Worm (Caenorhabditis elegans): ENCODE measurements around the gene C18D11.6.

The C18D11.6 gene

ce11 chrIII:11774508-11775000 is 35.8 kb upstream of the C18D11.6 start, which contains the start of gene immp-1 (continued):
- TF ChIP-seq egl-43 (GFP tag; IDR thresholded peaks at IDR 0.05), result no peak
- no peak for TF ChIP-seq lin-13 (GFP tag; optimal IDR thresholded peaks at IDR 0.05)
- TF ChIP-seq mep-1 (tag; optimal IDR thresholded peaks at IDR 0.05), result no peak
- TF ChIP-seq hlh-11 (tag; optimal IDR thresholded peaks at IDR 0.05), result no peak
- no peak for TF ChIP-seq pqm-1 (tag; optimal IDR thresholded peaks at IDR 0.05)
- no peak for TF ChIP-seq sdz-12 (GFP tag; optimal IDR thresholded peaks at IDR 0.05)
- TF ChIP-seq T26A8.4 (GFP tag; IDR thresholded peaks at IDR 0.05), result peak; percentile 28; the same call in 1 of the 2 replicates
- TF ChIP-seq snpc-1.2 (GFP tag; IDR thresholded peaks at IDR 0.05), result no peak
- no peak for TF ChIP-seq daf-19 (GFP tag; conservative IDR thresholded peaks at IDR 0.05)
- TF ChIP-seq mdl-1 (tag; optimal IDR thresholded peaks at IDR 0.05), result peak in 1 of 2 experiments; percentile 49
- no peak for TF ChIP-seq F10B5.3 (tag; optimal IDR thresholded peaks at IDR 0.05)
- TF ChIP-seq hlh-30 (tag; optimal IDR thresholded peaks at IDR 0.05; ENCODE audit: insufficient read depth), result peak; percentile 97
- TF ChIP-seq hif-1 (tag; optimal IDR thresholded peaks at IDR 0.05), result no peak
- TF ChIP-seq nhr-48 (tag; optimal IDR thresholded peaks at IDR 0.05), result no peak
- no peak for TF ChIP-seq ctbp-1 (GFP tag; IDR thresholded peaks at IDR 0.05)
- peak; percentile 53; the same call in 1 of the 2 replicates for TF ChIP-seq hmg-1.1 (GFP tag; IDR thresholded peaks at IDR 0.05)
- TF ChIP-seq zip-2 (tag; optimal IDR thresholded peaks at IDR 0.05), result no peak
- TF ChIP-seq nhr-25 (tag; optimal IDR thresholded peaks at IDR 0.05; ENCODE audit: borderline replicate concordance, insufficient read depth), result no peak
- no peak for TF ChIP-seq lin-1 (GFP tag; IDR thresholded peaks at IDR 0.05)
- no peak for TF ChIP-seq egl-27 (tag; optimal IDR thresholded peaks at IDR 0.05)
- peak; percentile 53 for TF ChIP-seq lin-38 (GFP tag; IDR thresholded peaks at IDR 0.05)
- TF ChIP-seq Y5F2A.4 (GFP tag; optimal IDR thresholded peaks at IDR 0.05), result no peak
- no peak for TF ChIP-seq ceh-20 (GFP tag; IDR thresholded peaks at IDR 0.05)
- TF ChIP-seq nhr-28 (tag; optimal IDR thresholded peaks at IDR 0.05), result no peak
- TF ChIP-seq ztf-11 (tag; optimal IDR thresholded peaks at IDR 0.05), result no peak
- no peak for TF ChIP-seq ZK337.2 (GFP tag; IDR thresholded peaks at IDR 0.05)
- no peak for TF ChIP-seq nhr-6 (tag; optimal IDR thresholded peaks at IDR 0.05)
- no peak for TF ChIP-seq spr-1 (tag; optimal IDR thresholded peaks at IDR 0.05)
- no peak for TF ChIP-seq vab-7 (GFP tag; IDR thresholded peaks at IDR 0.05)
- TF ChIP-seq ceh-44 (GFP tag; IDR thresholded peaks at IDR 0.05), result no peak
- TF ChIP-seq saeg-2 (GFP tag; IDR thresholded peaks at IDR 0.05), result no peak

DNA sequence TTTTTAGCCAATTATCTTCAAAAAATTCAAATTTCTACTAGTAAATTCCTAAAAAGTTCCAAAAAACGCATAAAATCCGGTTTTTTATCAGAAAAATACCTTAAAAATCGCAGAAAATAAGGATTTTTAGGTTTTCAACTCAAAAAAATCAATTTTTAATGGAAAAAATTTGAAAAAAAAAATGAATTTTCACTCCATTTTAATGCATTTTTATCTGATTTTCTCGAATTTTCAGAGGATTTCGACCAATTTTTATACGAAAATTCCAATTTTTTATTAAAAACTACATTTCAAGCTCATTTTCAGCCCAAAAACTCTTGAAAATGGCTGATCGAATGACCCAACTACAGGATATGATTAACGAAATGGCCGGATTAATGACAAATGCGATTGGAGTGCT is 33.0 kb upstream of the C18D11.6 start, which contains the start of gene mdt-21:
mdt-21 (plus strand) TSS at position 301 of the 400 bp plus-strand sequence.
- TF ChIP-seq aha-1 (tag), result peak; percentile 52
- no peak for TF ChIP-seq lir-3 (tag; optimal IDR thresholded peaks at IDR 0.05)

DNA sequence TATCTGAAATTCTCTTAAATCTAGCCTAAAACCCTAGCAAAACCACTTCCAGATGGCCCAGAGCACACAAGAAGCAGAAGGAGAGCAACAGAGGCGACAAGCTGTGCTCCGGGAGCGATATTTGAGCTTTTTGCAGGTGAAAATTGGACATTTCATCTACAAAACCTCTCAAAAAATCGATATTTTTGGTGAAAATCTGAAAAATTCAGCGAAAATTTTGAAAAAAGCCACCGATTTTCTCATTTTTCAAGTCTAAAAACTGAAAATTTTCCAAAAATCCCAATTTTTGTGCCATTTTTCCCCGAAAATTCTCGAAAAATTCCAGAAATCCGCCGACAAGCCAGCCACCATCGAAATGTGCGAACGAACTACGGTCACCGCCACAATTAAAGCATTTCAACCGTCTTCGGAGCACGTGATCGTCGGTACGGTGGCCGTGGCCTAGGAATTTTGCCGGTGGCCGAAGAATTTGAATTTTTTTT is 30.1 kb upstream of the C18D11.6 start, which contains the start of gene C24H11.5:
C24H11.5 (plus strand) TSS at position 51 of the 482 bp plus-strand sequence.
- TF ChIP-seq unc-62 (GFP tag; optimal IDR thresholded peaks at IDR 0.05 in 1 of 2) (peak in 1 of 2 experiments; percentile 77), unc-62 (tag; optimal IDR thresholded peaks at IDR 0.05) (no peak), skn-1 (tag; optimal IDR thresholded peaks at IDR 0.05) (no peak), mdl-1 (tag; optimal IDR thresholded peaks at IDR 0.05) (no peak), rbr-2 (tag; optimal IDR thresholded peaks at IDR 0.05) (no peak), mes-2 (tag; optimal IDR thresholded peaks at IDR 0.05; ENCODE audit: poor library complexity, severe bottlenecking) (peak; percentile 26), F26F4.8 (GFP tag; conservative IDR thresholded peaks at IDR 0.05) (no peak), attf-4 (tag; optimal IDR thresholded peaks at IDR 0.05) (no peak), zag-1 (tag; optimal IDR thresholded peaks at IDR 0.05) (no peak), tag-97 (GFP tag; IDR thresholded peaks at IDR 0.05) (no peak), gei-8 (GFP tag; optimal IDR thresholded peaks at IDR 0.05) (no peak), F49E8.2 (tag; optimal IDR thresholded peaks at IDR 0.05; ENCODE audit: borderline replicate concordance) (no peak), lin-38 (GFP tag; IDR thresholded peaks at IDR 0.05) (no peak), R02D3.7 (tag; optimal IDR thresholded peaks at IDR 0.05) (no peak), jun-1 (tag; optimal IDR thresholded peaks at IDR 0.05) (no peak)

Measured in whole organism, L4 larva.